Worm (Caenorhabditis elegans) whole organism, late embryonic: Measurements from ENCODE around the gene ccf-1.

Experiments used
- ceh-31 ChIP-seq: sonication (generic microtip); optimal IDR thresholded peaks from 2 replicates; lab custom pipeline; 2016; ENCODE audit warnings: missing genetic modification characterization, missing compliant biosample characterization
- ets-4 ChIP-seq: sonication (generic microtip); optimal IDR thresholded peaks from 2 replicates; lab custom pipeline; 2016; ENCODE audit warnings: missing genetic modification characterization, missing compliant biosample characterization
- hlh-8 ChIP-seq: sonication (generic microtip); optimal IDR thresholded peaks from 2 replicates; lab custom pipeline; 2016; ENCODE audit warnings: missing genotype, missing genetic modification characterization, missing compliant biosample characterization
- nhr-11 ChIP-seq: fragments of 150-350 bp; optimal IDR thresholded peaks from 2 replicates; lab custom pipeline; 2014; ENCODE audit warnings: missing biosample characterization, missing genetic modification characterization
- sox-4 ChIP-seq: sonication (generic microtip); optimal IDR thresholded peaks from 2 replicates; lab custom pipeline; 2017; ENCODE audit warnings: mild to moderate bottlenecking, missing genetic modification characterization, inconsistent platforms, missing compliant biosample characterization
- tbx-2 ChIP-seq: sonication (generic microtip); optimal IDR thresholded peaks from 2 replicates; lab custom pipeline; 2016; ENCODE audit warnings: missing genetic modification characterization, missing compliant biosample characterization

ce11 chrIII:11915666-11916065 lies 4.4 kb downstream of the ccf-1 start, which contains the start of the genes ndab-1 and npp-16:
- no peak for TF ChIP-seq ets-4
- TF ChIP-seq ceh-31 (tag; lab: Kevin White, UChicago) = no peak
- no peak for TF ChIP-seq nhr-11 (tag; lab: Kevin White, UChicago)
- no peak for TF ChIP-seq sox-4 (tag; lab: Kevin White, UChicago)
- TF ChIP-seq hlh-8 (tag; lab: Kevin White, UChicago) = no peak
- no peak for TF ChIP-seq tbx-2 (tag; lab: Kevin White, UChicago)
